Worm (Caenorhabditis elegans) whole organism, dauer: Measurements from ENCODE around the gene nuaf-3.

ENCODE experiments used
- unc-62 ChIP-seq: sonication (generic microtip); optimal IDR thresholded peaks from 2 replicates; lab custom pipeline; 2017; ENCODE audit warnings: missing biosample characterization, missing genetic modification reagents, missing genetic modification characterization

nuaf-3 gene

DNA sequence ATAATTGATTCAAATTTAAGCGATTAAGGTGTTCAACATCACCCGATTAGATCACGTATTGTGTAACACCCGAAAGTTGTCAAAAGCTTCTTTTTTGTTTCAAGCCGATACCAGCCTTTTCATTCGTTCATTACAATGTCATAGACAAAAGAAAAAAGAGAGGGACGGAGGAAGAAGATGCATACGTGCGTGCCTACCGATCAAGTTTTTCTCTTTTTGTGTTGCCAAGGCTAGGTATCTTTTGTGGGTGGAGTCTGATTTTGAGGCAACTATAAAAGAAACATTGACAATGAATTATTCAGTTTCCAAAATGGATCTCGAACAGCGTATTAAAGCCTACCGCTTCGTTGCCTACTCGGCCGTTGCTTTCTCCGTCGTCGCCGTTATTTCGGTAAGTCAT, 41.1 kb downstream of the nuaf-3 start, which contains the start of gene col-125:
Gene col-125 (plus strand): TSS at position 301 of the 400 bp plus-strand sequence.
- TF ChIP-seq unc-62 (GFP tag; lab: Kevin White, UChicago) = no peak

DNA sequence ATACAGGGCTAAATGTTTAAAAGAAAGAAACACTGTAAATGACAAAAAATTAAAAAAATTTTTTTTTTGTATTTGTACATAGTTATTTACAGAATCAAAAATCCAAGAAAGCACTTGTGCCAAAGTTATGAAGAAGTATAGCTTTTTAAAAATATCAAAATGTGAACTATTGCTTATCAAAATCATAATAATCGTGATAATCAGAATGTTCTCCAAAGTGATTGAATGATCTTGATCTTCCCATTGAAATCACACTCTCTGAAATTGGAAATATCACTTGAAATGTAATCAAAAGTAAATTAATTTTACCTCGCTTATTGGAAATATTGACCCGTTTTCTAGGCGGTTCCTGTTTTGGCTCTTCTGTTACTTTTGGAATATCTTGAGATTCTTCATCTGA, 42.5 kb downstream of the nuaf-3 start:
- no peak for TF ChIP-seq unc-62 (GFP tag; lab: Kevin White, UChicago)

DNA sequence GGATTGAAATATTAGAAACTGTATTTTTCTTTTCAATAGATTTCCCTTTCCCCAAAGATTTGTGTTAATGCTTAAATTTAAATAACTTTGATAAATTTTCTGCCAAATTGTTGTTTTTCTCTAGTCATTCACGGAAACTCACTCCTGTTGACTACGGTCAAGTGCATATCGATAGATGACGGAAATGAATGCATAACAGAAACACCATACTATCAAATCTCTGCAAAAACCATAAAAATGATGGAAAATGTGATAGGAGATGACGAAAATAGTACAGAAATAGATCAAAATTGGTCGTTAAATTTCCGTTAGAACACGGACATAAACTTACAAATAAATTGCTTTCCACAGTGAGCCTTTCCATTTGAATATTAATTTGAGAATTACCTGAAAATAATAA, 44.9 kb downstream of the nuaf-3 start:
- no peak for TF ChIP-seq unc-62 (GFP tag; lab: Kevin White, UChicago)

DNA sequence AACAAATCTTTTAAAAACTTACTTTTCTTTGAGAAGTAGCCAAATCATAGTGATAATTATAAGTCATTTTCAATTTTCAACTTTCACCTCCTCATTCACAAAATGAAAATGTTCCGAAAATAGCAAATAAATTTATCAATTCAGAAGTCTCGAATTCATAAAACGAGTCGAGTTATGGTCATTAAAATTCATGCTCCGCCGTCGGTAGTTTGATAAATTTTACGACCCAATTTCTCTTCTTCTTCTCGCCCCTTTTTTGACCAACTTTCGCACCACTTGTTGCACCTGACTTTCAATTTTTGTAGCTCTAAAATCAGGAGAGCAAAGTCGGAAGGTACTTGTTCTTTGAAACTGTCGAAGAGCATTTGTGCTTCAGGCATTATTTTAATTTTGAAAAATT, 46.0 kb downstream of the nuaf-3 start, which contains the start of gene best-7:
Gene best-7 (minus strand): TSS at position 239 of the 400 bp plus-strand sequence.
- TF ChIP-seq unc-62 (GFP tag; lab: Kevin White, UChicago) = no peak

- TF ChIP-seq unc-62 (GFP tag; lab: Kevin White, UChicago) = no peak
These were observed 47.3 kb downstream of the nuaf-3 start for ce11 chrIV:11231376-11231775.
